Worm (Caenorhabditis elegans) whole organism, late embryonic: ENCODE results near the gene twk-26.

Experiments used
- C08G9.2 ChIP-seq: sonication (generic microtip); optimal IDR thresholded peaks from 2 replicates; lab custom pipeline; 2016; ENCODE audit warnings: mild to moderate bottlenecking, missing genetic modification characterization, moderate library complexity, missing compliant biosample characterization
- C38D4.7 ChIP-seq: fragments of 200-800 bp; sonication (Bioruptor generic); optimal IDR thresholded peaks from 2 replicates; lab custom pipeline; 2018; ENCODE audit warnings: mild to moderate bottlenecking, missing genetic modification characterization, moderate library complexity, missing compliant biosample characterization
- F13H6.1 ChIP-seq: sonication (generic microtip); optimal IDR thresholded peaks from 2 replicates; lab custom pipeline; 2016; ENCODE audit warnings: missing genetic modification characterization, missing compliant biosample characterization
- K09A11.1 ChIP-seq: sonication (generic microtip); optimal IDR thresholded peaks from 2 replicates; lab custom pipeline; 2017; ENCODE audit warnings: antibody characterized with exemption, mild to moderate bottlenecking, missing genetic modification characterization, missing compliant biosample characterization; ENCODE audit not compliant: insufficient read depth
- ceh-14 ChIP-seq: sonication (generic microtip); optimal IDR thresholded peaks from 2 replicates; lab custom pipeline; 2016; ENCODE audit warnings: missing genotype, missing genetic modification characterization, missing compliant biosample characterization
- ceh-18 ChIP-seq: sonication (generic microtip); optimal IDR thresholded peaks from 2 replicates; lab custom pipeline; 2016; ENCODE audit warnings: missing genetic modification characterization, missing compliant biosample characterization
- ceh-19 ChIP-seq: fragments of 200-800 bp; sonication (Bioruptor generic); optimal IDR thresholded peaks from 2 replicates; lab custom pipeline; 2018; ENCODE audit warnings: mild to moderate bottlenecking, missing genetic modification characterization, missing compliant biosample characterization
- ceh-2 ChIP-seq: sonication (generic microtip); optimal IDR thresholded peaks from 2 replicates; lab custom pipeline; 2016; ENCODE audit warnings: missing genotype, missing genetic modification characterization, missing compliant biosample characterization
- ceh-22 ChIP-seq: sonication (generic microtip); optimal IDR thresholded peaks from 2 replicates; lab custom pipeline; 2017; ENCODE audit warnings: missing biosample characterization, missing genetic modification characterization
- ceh-24 ChIP-seq: sonication (generic microtip); optimal IDR thresholded peaks from 2 replicates; lab custom pipeline; 2016; ENCODE audit warnings: mild to moderate bottlenecking, missing genetic modification characterization, missing compliant biosample characterization
- ceh-30 ChIP-seq: fragments of 150-350 bp; optimal IDR thresholded peaks from 2 replicates; lab custom pipeline; 2014; ENCODE audit warnings: missing biosample characterization, missing genetic modification characterization
- ceh-31 ChIP-seq: sonication (generic microtip); optimal IDR thresholded peaks from 2 replicates; lab custom pipeline; 2016; ENCODE audit warnings: missing genetic modification characterization, missing compliant biosample characterization
- ceh-45 ChIP-seq: fragments of 200-800 bp; sonication (Bioruptor generic); IDR thresholded peaks from 2 replicates; pipeline ENCODE4 v1.3.6; 2022; ENCODE audit warnings: missing genetic modification reagents, missing genetic modification characterization, missing compliant biosample characterization
- ets-4 ChIP-seq: sonication (generic microtip); optimal IDR thresholded peaks from 2 replicates; lab custom pipeline; 2016; ENCODE audit warnings: missing genetic modification characterization, missing compliant biosample characterization
- eyg-1 ChIP-seq: sonication (generic microtip); optimal IDR thresholded peaks from 2 replicates; lab custom pipeline; 2016; ENCODE audit warnings: missing genotype, missing genetic modification characterization, missing compliant biosample characterization
- fax-1 ChIP-seq: sonication (generic microtip); optimal IDR thresholded peaks from 2 replicates; lab custom pipeline; 2016; ENCODE audit warnings: missing genotype, missing genetic modification characterization, missing compliant biosample characterization
- fkh-10 ChIP-seq: fragments of 150-350 bp; optimal IDR thresholded peaks from 2 replicates; lab custom pipeline; 2014; ENCODE audit warnings: missing biosample characterization, missing genetic modification reagents, missing genetic modification characterization
- fkh-6 ChIP-seq: sonication (generic microtip); optimal IDR thresholded peaks from 2 replicates; lab custom pipeline; 2016; ENCODE audit warnings: missing genetic modification characterization, missing compliant biosample characterization
- gmeb-2 ChIP-seq: sonication (generic microtip); optimal IDR thresholded peaks from 2 replicates; lab custom pipeline; 2016; ENCODE audit warnings: missing genetic modification characterization, inconsistent platforms, missing compliant biosample characterization
- hlh-13 ChIP-seq: fragments of 200-800 bp; sonication (Bioruptor generic); optimal IDR thresholded peaks from 2 replicates; lab custom pipeline; 2018; ENCODE audit warnings: mild to moderate bottlenecking, missing genetic modification characterization, missing compliant biosample characterization
- hlh-15 ChIP-seq: sonication (generic microtip); optimal IDR thresholded peaks from 2 replicates; lab custom pipeline; 2016; ENCODE audit warnings: missing genetic modification characterization, missing compliant biosample characterization
- hlh-30 ChIP-seq: sonication (generic microtip); optimal IDR thresholded peaks from 2 replicates; lab custom pipeline; 2017; ENCODE audit warnings: antibody characterized with exemption, missing genetic modification characterization, missing compliant biosample characterization; ENCODE audit not compliant: insufficient read depth
- hlh-6 ChIP-seq: sonication (generic microtip); optimal IDR thresholded peaks from 2 replicates; lab custom pipeline; 2016; ENCODE audit warnings: missing genotype, missing genetic modification characterization, missing compliant biosample characterization
- hlh-8 ChIP-seq: sonication (generic microtip); optimal IDR thresholded peaks from 2 replicates; lab custom pipeline; 2016; ENCODE audit warnings: missing genotype, missing genetic modification characterization, missing compliant biosample characterization
- lim-6 ChIP-seq: sonication (generic microtip); optimal IDR thresholded peaks from 2 replicates; lab custom pipeline; 2016; ENCODE audit warnings: missing genetic modification characterization, missing compliant biosample characterization
- mec-3 ChIP-seq: sonication (generic microtip); optimal IDR thresholded peaks from 2 replicates; lab custom pipeline; 2016; ENCODE audit warnings: borderline replicate concordance, missing genetic modification characterization, missing compliant biosample characterization
- nfya-1 ChIP-seq: sonication (generic microtip); optimal IDR thresholded peaks from 2 replicates; lab custom pipeline; 2017; ENCODE audit warnings: missing genetic modification characterization, mild to moderate bottlenecking, missing compliant biosample characterization, antibody characterized with exemption, moderate library complexity
- nhr-11 ChIP-seq: fragments of 150-350 bp; optimal IDR thresholded peaks from 2 replicates; lab custom pipeline; 2014; ENCODE audit warnings: missing biosample characterization, missing genetic modification characterization
- nhr-232 ChIP-seq: sonication (generic microtip); optimal IDR thresholded peaks from 2 replicates; lab custom pipeline; 2016; ENCODE audit warnings: missing genetic modification characterization, missing compliant biosample characterization
- npax-4 ChIP-seq: sonication (generic microtip); optimal IDR thresholded peaks from 2 replicates; lab custom pipeline; 2016; ENCODE audit warnings: missing genetic modification characterization, missing compliant biosample characterization
- odd-2 ChIP-seq: sonication (generic microtip); optimal IDR thresholded peaks from 2 replicates; lab custom pipeline; 2017; ENCODE audit warnings: antibody characterized with exemption, mild to moderate bottlenecking, missing genetic modification characterization, missing compliant biosample characterization
- pag-3 ChIP-seq: sonication (generic microtip); optimal IDR thresholded peaks from 2 replicates; lab custom pipeline; 2016; ENCODE audit warnings: missing compliant biosample characterization, missing genetic modification characterization, borderline replicate concordance
- pat-9 ChIP-seq: fragments of 200-800 bp; sonication (Bioruptor generic); optimal IDR thresholded peaks from 2 replicates; lab custom pipeline; 2018; ENCODE audit warnings: mild to moderate bottlenecking, missing genetic modification characterization, moderate library complexity, missing compliant biosample characterization
- pax-1 ChIP-seq: fragments of 150-350 bp; optimal IDR thresholded peaks from 2 replicates; lab custom pipeline; 2014; ENCODE audit warnings: missing biosample characterization, missing genetic modification characterization
- pha-2 ChIP-seq: sonication (generic microtip); optimal IDR thresholded peaks from 2 replicates; lab custom pipeline; 2017; ENCODE audit warnings: mild to moderate bottlenecking, missing genetic modification characterization, missing compliant biosample characterization
- pha-4 ChIP-seq: fragments of 150-350 bp; optimal IDR thresholded peaks from 2 replicates; lab custom pipeline; 2018; ENCODE audit warnings: missing biosample characterization, missing genetic modification reagents, missing genetic modification characterization
- pqm-1 ChIP-seq: sonication (generic microtip); optimal IDR thresholded peaks from 2 replicates; lab custom pipeline; 2016; ENCODE audit warnings: missing genetic modification characterization, missing compliant biosample characterization
- sdc-2 ChIP-seq: sonication (generic microtip); optimal IDR thresholded peaks from 2 replicates; lab custom pipeline; 2016; ENCODE audit warnings: missing genotype, missing genetic modification characterization, missing compliant biosample characterization
- tbx-2 ChIP-seq: sonication (generic microtip); optimal IDR thresholded peaks from 2 replicates; lab custom pipeline; 2016; ENCODE audit warnings: missing genetic modification characterization, missing compliant biosample characterization
- ttx-3 ChIP-seq: sonication (generic microtip); optimal IDR thresholded peaks from 2 replicates; lab custom pipeline; 2016; ENCODE audit warnings: missing genetic modification reagents, missing genetic modification characterization, missing compliant biosample characterization
- unc-3 ChIP-seq, 2 experiments: fragments of 200-800 bp in 1 of 2; sonication (Bioruptor generic) in 1 of 2; sonication (generic microtip) in 1 of 2; conservative IDR thresholded peaks in 1 of 2; optimal IDR thresholded peaks in 1 of 2; 2 replicates each; pipeline versions ENCODE4 v1.3.6 to Lab custom; 2016 to 2022; ENCODE audit warnings: missing compliant biosample characterization in 2 of 2, missing genetic modification characterization in 2 of 2, missing genetic modification reagents in 1 of 2
- unc-42 ChIP-seq: sonication (generic microtip); optimal IDR thresholded peaks from 2 replicates; lab custom pipeline; 2016; ENCODE audit warnings: missing genotype, missing genetic modification characterization, missing compliant biosample characterization
- unc-55 ChIP-seq: sonication (generic microtip); optimal IDR thresholded peaks from 2 replicates; lab custom pipeline; 2017; ENCODE audit warnings: missing biosample characterization, missing genetic modification reagents, missing genetic modification characterization
- unc-86 ChIP-seq: sonication (generic microtip); optimal IDR thresholded peaks from 2 replicates; lab custom pipeline; 2016; ENCODE audit warnings: missing genetic modification characterization, missing compliant biosample characterization

Gene twk-26

DNA sequence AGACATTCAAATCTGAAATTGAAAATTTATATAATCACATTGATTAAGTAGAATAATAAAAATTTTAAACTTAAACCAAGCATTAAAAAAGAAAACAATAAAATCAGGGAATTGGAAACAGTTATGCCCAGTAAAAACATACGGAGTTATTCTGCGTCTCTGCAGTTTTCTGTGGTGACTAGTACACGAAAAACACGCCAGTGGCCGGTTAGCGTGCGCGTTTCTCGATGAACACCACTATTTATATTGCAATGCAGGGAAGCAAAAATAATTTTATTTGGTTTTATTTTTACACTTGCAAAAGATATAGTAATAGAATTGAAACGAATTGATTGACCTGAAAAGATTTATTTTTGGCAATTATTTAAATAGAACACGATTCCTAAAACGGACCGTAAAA, 45.2 kb upstream of the twk-26 start, which contains the start of gene sec-3 (continued):
- TF ChIP-seq hlh-13 (no peak), ceh-19 (GFP tag; lab: Kevin White, UChicago) (peak; percentile 69), hlh-6 (tag; lab: Kevin White, UChicago) (no peak), fkh-10 (GFP tag; lab: Kevin White, UChicago) (no peak), pag-3 (tag; lab: Kevin White, UChicago) (no peak), ceh-14 (tag; lab: Kevin White, UChicago) (peak; percentile 53), nfya-1 (peak; percentile 78), unc-86 (tag; lab: Kevin White, UChicago) (peak; percentile 47), F13H6.1 (tag; lab: Kevin White, UChicago) (no peak), ceh-45 (0 out of 2 replicates have a peak, but pooled peaks have one; percentile 54), tbx-2 (tag; lab: Kevin White, UChicago) (peak; percentile 77), ceh-2 (tag; lab: Kevin White, UChicago) (peak; percentile 31), C08G9.2 (tag; lab: Kevin White, UChicago) (no peak), ets-4 (tag; lab: Kevin White, UChicago) (peak; percentile 27), ceh-18 (tag; lab: Kevin White, UChicago) (peak; percentile 67), C38D4.7 (GFP tag; lab: Kevin White, UChicago) (peak; percentile 48), unc-3 (GFP tag; conservative IDR thresholded peaks at IDR 0.05; lab: Robert Waterston, UW) (no peak), unc-3 (tag; optimal IDR thresholded peaks at IDR 0.05; lab: Kevin White, UChicago) (peak; percentile 38), gmeb-2 (tag; lab: Kevin White, UChicago) (peak; percentile 37), ttx-3 (no peak), unc-55 (peak; percentile 7), mec-3 (tag; lab: Kevin White, UChicago) (no peak), odd-2 (tag; lab: Kevin White, UChicago) (no peak), lim-6 (tag; lab: Kevin White, UChicago) (no peak), sdc-2 (tag; lab: Kevin White, UChicago) (peak; percentile 77), hlh-8 (tag; lab: Kevin White, UChicago) (peak; percentile 46), unc-42 (tag; lab: Kevin White, UChicago) (peak; percentile 64), K09A11.1 (no peak), nhr-232 (tag; lab: Kevin White, UChicago) (no peak), hlh-30 (tag; lab: Kevin White, UChicago) (no peak), pax-1 (no peak), ceh-31 (peak; percentile 79), eyg-1 (tag; lab: Kevin White, UChicago) (no peak), npax-4 (no peak), pqm-1 (tag; lab: Kevin White, UChicago) (no peak), pha-2 (peak; percentile 42), fkh-6 (tag; lab: Kevin White, UChicago) (peak; percentile 6), hlh-15 (tag; lab: Kevin White, UChicago) (no peak), nhr-11 (no peak), pat-9 (tag; lab: Kevin White, UChicago) (peak; percentile 3), pha-4 (no peak)

DNA sequence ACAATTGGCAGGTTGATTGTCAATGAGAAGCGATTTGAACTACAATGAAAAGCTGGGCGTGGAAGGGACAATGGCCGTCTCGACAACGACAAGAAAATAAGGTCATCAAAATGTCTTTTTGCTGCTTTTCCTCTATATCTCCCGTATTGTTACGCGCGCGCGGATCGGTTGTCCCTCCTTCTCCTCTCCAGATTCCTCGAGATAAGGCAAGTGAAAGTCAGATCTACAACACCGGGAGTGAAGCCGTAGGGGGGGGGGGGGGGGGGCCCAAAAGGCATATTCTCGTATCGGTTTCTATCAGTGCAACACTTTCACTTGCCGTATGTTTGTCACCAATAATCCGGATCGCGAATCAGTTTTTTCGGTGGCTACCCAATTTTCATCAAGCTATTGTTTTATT, 39.7 kb upstream of the twk-26 start, which contains the start of gene wrt-2:
Gene wrt-2, minus strand, starts transcription at position 46 of the 400 bp plus-strand sequence.
- TF ChIP-seq ttx-3 (no peak), nfya-1 (no peak)

DNA sequence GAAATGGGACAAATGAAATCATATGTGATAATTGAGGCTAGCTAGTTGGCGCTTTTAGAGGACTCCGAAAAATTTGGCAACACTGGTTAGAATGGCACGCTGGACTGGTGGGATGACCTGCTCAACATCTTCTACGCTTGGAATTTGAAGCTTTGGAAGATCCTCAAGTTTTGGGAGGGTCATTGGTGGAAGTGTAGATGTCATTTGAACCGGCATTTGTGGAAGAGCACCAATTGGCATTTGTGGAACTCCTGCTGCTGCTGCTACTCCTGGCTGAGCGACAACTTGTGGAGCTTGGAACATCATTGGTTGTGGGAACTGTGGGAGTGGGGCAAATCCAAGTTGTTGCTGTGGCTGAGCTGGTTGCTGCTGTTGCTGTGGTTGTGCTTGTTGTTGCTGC, 37.8 kb upstream of the twk-26 start:
- TF ChIP-seq fax-1: no peak
- TF ChIP-seq K09A11.1: no peak
- TF ChIP-seq pqm-1 (tag; lab: Kevin White, UChicago): no peak
- TF ChIP-seq unc-42 (tag; lab: Kevin White, UChicago): no peak
- TF ChIP-seq nfya-1: no peak
- no peak for TF ChIP-seq ceh-2 (tag; lab: Kevin White, UChicago)
- TF ChIP-seq npax-4: no peak
- TF ChIP-seq ceh-31: no peak
- no peak for TF ChIP-seq ceh-18 (tag; lab: Kevin White, UChicago)
- no peak for TF ChIP-seq hlh-8 (tag; lab: Kevin White, UChicago)
- no peak for TF ChIP-seq ceh-24
- TF ChIP-seq ceh-22 (tag; lab: Kevin White, UChicago): no peak
- TF ChIP-seq pha-2: no peak
- TF ChIP-seq lim-6 (tag; lab: Kevin White, UChicago): no peak
- TF ChIP-seq ceh-30 (tag; lab: Kevin White, UChicago): no peak
